Worm (Caenorhabditis elegans): Measurements from ENCODE around the gene best-6.

DNA sequence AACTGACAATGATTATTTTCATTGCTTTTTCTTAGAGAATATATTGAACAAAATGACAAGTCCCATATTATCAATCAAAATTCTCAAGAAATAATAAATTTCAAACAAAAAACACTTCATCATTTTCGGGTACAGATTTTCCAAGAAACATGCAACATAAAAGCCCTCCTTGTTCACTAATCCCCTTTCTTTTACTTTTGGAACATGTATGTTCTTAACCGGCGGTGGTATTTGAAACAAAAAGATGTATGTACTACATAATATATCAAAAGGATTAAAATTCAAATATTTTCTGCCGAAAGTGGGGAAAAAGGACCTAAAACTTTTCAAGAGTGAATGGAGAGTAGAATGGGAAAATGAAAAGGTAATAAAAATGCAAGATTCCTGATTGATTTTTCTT lies 25.4 kb upstream of the best-6 start:
- TF ChIP-seq snpc-4 (tag; optimal IDR thresholded peaks at IDR 0.05) (no peak), ceh-43 (GFP tag; optimal IDR thresholded peaks at IDR 0.05) (no peak), ces-1 (GFP tag; optimal IDR thresholded peaks at IDR 0.05) (no peak), sem-2 (GFP tag; optimal IDR thresholded peaks at IDR 0.05) (no peak), nhr-28 (tag; optimal IDR thresholded peaks at IDR 0.05) (no peak), unc-62 (GFP tag; optimal IDR thresholded peaks at IDR 0.05) (no peak), pha-4 (tag; optimal IDR thresholded peaks at IDR 0.05) (no peak), ztf-11 (tag; optimal IDR thresholded peaks at IDR 0.05) (no peak), lin-13 (tag; optimal IDR thresholded peaks at IDR 0.05) (no peak), nhr-12 (tag; optimal IDR thresholded peaks at IDR 0.05) (no peak), blmp-1 (tag; optimal IDR thresholded peaks at IDR 0.05) (no peak), ceh-39 (tag; optimal IDR thresholded peaks at IDR 0.05) (no peak)
